Fruit fly (Drosophila melanogaster) whole organism, embryonic: ENCODE results near the gene RpL13.

Experiments
- BEAF-32 ChIP-seq: fragments of 200-800 bp; sonication (Bioruptor generic); optimal IDR thresholded peaks from 3 replicates; lab custom pipeline; 2017; ENCODE audit warnings: missing biosample characterization, missing genetic modification characterization, mild to moderate bottlenecking, moderate library complexity, missing genetic modification reagents
- CG10209 ChIP-seq: fragments of 200-800 bp; sonication (Bioruptor generic); optimal IDR thresholded peaks from 3 replicates; lab custom pipeline; 2017; ENCODE audit warnings: missing biosample characterization, mild to moderate bottlenecking, missing genetic modification characterization, missing genetic modification reagents
- CG10431 ChIP-seq: fragments of 200-800 bp; sonication (Bioruptor generic); optimal IDR thresholded peaks from 3 replicates; lab custom pipeline; 2018; ENCODE audit warnings: missing biosample characterization, mild to moderate bottlenecking, missing genetic modification characterization
- CG11504 ChIP-seq: fragments of 200-800 bp; sonication (Bioruptor generic); optimal IDR thresholded peaks from 3 replicates; lab custom pipeline; 2019; ENCODE audit warnings: missing biosample characterization, mild to moderate bottlenecking, missing genetic modification characterization, moderate library complexity
- CG11695 ChIP-seq: fragments of 200-800 bp; sonication (Bioruptor generic); IDR thresholded peaks from 3 replicates; pipeline ENCODE4 v1.3.6; 2022; ENCODE audit warnings: missing biosample characterization, missing genetic modification characterization
- CG12299 ChIP-seq: fragments of 200-800 bp; sonication (Bioruptor generic); optimal IDR thresholded peaks from 2 replicates; lab custom pipeline; 2018; ENCODE audit warnings: missing biosample characterization, mild to moderate bottlenecking, missing genetic modification characterization
- CG12744 ChIP-seq: fragments of 200-800 bp; sonication (Bioruptor generic); optimal IDR thresholded peaks from 2 replicates; lab custom pipeline; 2016; ENCODE audit warnings: missing biosample characterization, missing genetic modification characterization
- CG13287 ChIP-seq: fragments of 200-800 bp; sonication (Bioruptor generic); IDR thresholded peaks from 2 replicates; pipeline ENCODE4 v1.3.6; 2022; ENCODE audit warnings: missing biosample characterization, missing genetic modification characterization; ENCODE audit not compliant: partially characterized antibody
- CG13424 ChIP-seq: fragments of 200-800 bp; sonication (Bioruptor generic); optimal IDR thresholded peaks from 2 replicates; lab custom pipeline; 2019; ENCODE audit warnings: missing biosample characterization, mild to moderate bottlenecking, missing genetic modification characterization, moderate library complexity
- CG14441 ChIP-seq: fragments of 200-800 bp; sonication (Bioruptor generic); IDR thresholded peaks from 2 replicates; pipeline ENCODE4 v1.3.6; 2022; ENCODE audit warnings: missing biosample characterization, missing genetic modification characterization
- CG17328 ChIP-seq: fragments of 200-800 bp; sonication (Bioruptor generic); IDR thresholded peaks from 2 replicates; pipeline ENCODE4 v1.3.6; 2022; ENCODE audit warnings: missing biosample characterization, missing genetic modification characterization
- CG17361 ChIP-seq: fragments of 200-800 bp; sonication (Bioruptor generic); IDR thresholded peaks from 3 replicates; pipeline ENCODE4 v1.3.6; 2022; ENCODE audit warnings: missing biosample characterization, missing genetic modification characterization
- CG1792 ChIP-seq: fragments of 200-800 bp; sonication (Bioruptor generic); optimal IDR thresholded peaks from 2 replicates; lab custom pipeline; 2016; ENCODE audit warnings: missing biosample characterization, missing genetic modification characterization
- CG18011 ChIP-seq: fragments of 200-800 bp; sonication (Bioruptor generic); optimal IDR thresholded peaks from 2 replicates; lab custom pipeline; 2017; ENCODE audit warnings: missing biosample characterization, missing genetic modification characterization, mild to moderate bottlenecking, moderate library complexity, missing genotype
- CG30020 ChIP-seq: fragments of 200-800 bp; optimal IDR thresholded peaks from 2 replicates; lab custom pipeline; 2019; ENCODE audit warnings: missing biosample characterization, mild to moderate bottlenecking, missing genetic modification characterization, moderate library complexity
- CG30403 ChIP-seq: fragments of 200-800 bp; sonication (Bioruptor generic); optimal IDR thresholded peaks from 3 replicates; lab custom pipeline; 2016; ENCODE audit warnings: missing biosample characterization, missing genetic modification characterization
- CG31388 ChIP-seq: fragments of 200-800 bp; sonication (Bioruptor generic); optimal IDR thresholded peaks from 2 replicates; lab custom pipeline; 2016; ENCODE audit warnings: missing biosample characterization, missing genetic modification characterization
- CG6272 ChIP-seq: fragments of 200-800 bp; sonication (Bioruptor generic); IDR thresholded peaks from 2 replicates; pipeline ENCODE4 v1.3.6; 2022; ENCODE audit warnings: missing biosample characterization, missing genetic modification characterization
- CG6683 ChIP-seq: fragments of 200-800 bp; sonication (Bioruptor generic); optimal IDR thresholded peaks from 2 replicates; lab custom pipeline; 2017; ENCODE audit warnings: missing biosample characterization, mild to moderate bottlenecking, missing genetic modification characterization, missing genetic modification reagents
- CG7987 ChIP-seq: fragments of 200-800 bp; sonication (Bioruptor generic); optimal IDR thresholded peaks from 2 replicates; lab custom pipeline; 2018; ENCODE audit warnings: missing biosample characterization, mild to moderate bottlenecking, missing genetic modification characterization, moderate library complexity
- CG9817 ChIP-seq: fragments of 200-800 bp; sonication (Bioruptor generic); optimal IDR thresholded peaks from 2 replicates; lab custom pipeline; 2018; ENCODE audit warnings: missing biosample characterization, mild to moderate bottlenecking, missing genetic modification characterization, moderate library complexity
- CkIIα-i1 ChIP-seq: fragments of 200-800 bp; sonication (Bioruptor generic); IDR thresholded peaks from 2 replicates; pipeline ENCODE4 v1.3.6; 2022; ENCODE audit warnings: missing biosample characterization, missing genetic modification characterization
- Dref ChIP-seq: fragments of 200-800 bp; sonication (Bioruptor generic); IDR thresholded peaks from 2 replicates; pipeline ENCODE4 v1.3.6; 2022; ENCODE audit warnings: missing biosample characterization, missing genetic modification characterization
- E2f1 ChIP-seq: fragments of 200-800 bp; sonication (Bioruptor generic); IDR thresholded peaks from 2 replicates; pipeline ENCODE4 v1.3.6; 2022; ENCODE audit warnings: missing biosample characterization, missing genetic modification characterization
- E2f2 ChIP-seq: fragments of 200-800 bp; sonication (Bioruptor generic); IDR thresholded peaks from 2 replicates; pipeline ENCODE4 v1.3.6; 2022; ENCODE audit warnings: missing biosample characterization, missing genetic modification characterization
- Eip74EF ChIP-seq, 2 experiments: fragments of 200-800 bp in 1 of 2; fragments of >200 bp in 1 of 2; sonication (Bioruptor generic) in 1 of 2; optimal IDR thresholded peaks; 2 replicates each; lab custom pipeline; 2017 to 2019; ENCODE audit warnings: missing biosample characterization in 2 of 2, missing genetic modification characterization in 2 of 2, mild to moderate bottlenecking in 1 of 2, moderate library complexity in 1 of 2
- Ets97D ChIP-seq: fragments of 200-800 bp; sonication (Bioruptor generic); optimal IDR thresholded peaks from 3 replicates; lab custom pipeline; 2016; ENCODE audit warnings: missing biosample characterization, missing genetic modification characterization
- Hsf ChIP-seq: fragments of 200-800 bp; sonication (Bioruptor generic); optimal IDR thresholded peaks from 3 replicates; lab custom pipeline; 2016; ENCODE audit warnings: missing biosample characterization, missing genetic modification characterization
- Kr ChIP-seq: fragments of 200-800 bp; sonication (Bioruptor generic); optimal IDR thresholded peaks from 2 replicates; lab custom pipeline; 2017; ENCODE audit warnings: missing biosample characterization, mild to moderate bottlenecking, missing genetic modification characterization
- Med ChIP-seq: fragments of 200-800 bp; sonication (Bioruptor generic); peaks from one replicate; lab custom pipeline; 2016; ENCODE audit warnings: missing biosample characterization, missing genetic modification characterization, mild to moderate bottlenecking, inconsistent platforms, moderate library complexity
- Nf-YB ChIP-seq: fragments of 200-800 bp; sonication (Bioruptor generic); optimal IDR thresholded peaks from 3 replicates; lab custom pipeline; 2019; ENCODE audit warnings: missing biosample characterization, mild to moderate bottlenecking, missing genetic modification characterization, moderate library complexity
- Six4 ChIP-seq: fragments of 200-800 bp; sonication (Bioruptor generic); optimal IDR thresholded peaks from 2 replicates; lab custom pipeline; 2016; ENCODE audit warnings: missing biosample characterization, missing genetic modification characterization
- Spps ChIP-seq: fragments of 200-800 bp; sonication (Bioruptor generic); optimal IDR thresholded peaks from 2 replicates; lab custom pipeline; 2018; ENCODE audit warnings: missing biosample characterization, mild to moderate bottlenecking, missing genetic modification characterization
- bsh ChIP-seq, 2 experiments: fragments of 200-800 bp; sonication (Bioruptor generic); optimal IDR thresholded peaks; 2 replicates each; lab custom pipeline; 2017 to 2018; ENCODE audit warnings: mild to moderate bottlenecking in 2 of 2, missing biosample characterization in 2 of 2, missing genetic modification characterization in 2 of 2, moderate library complexity in 1 of 2
- cg ChIP-seq: fragments of 200-800 bp; sonication (Bioruptor generic); optimal IDR thresholded peaks from 3 replicates; lab custom pipeline; 2019; ENCODE audit warnings: missing biosample characterization, mild to moderate bottlenecking, missing genetic modification characterization, moderate library complexity
- chinmo ChIP-seq: fragments of 200-800 bp; sonication (Bioruptor generic); IDR thresholded peaks from 4 replicates; pipeline ENCODE4 v1.3.6; 2022; ENCODE audit warnings: missing biosample characterization, missing genetic modification characterization; ENCODE audit not compliant: partially characterized antibody
- chm ChIP-seq: fragments of 200-800 bp; sonication (Bioruptor generic); IDR thresholded peaks from 2 replicates; pipeline ENCODE4 v1.3.6; 2022; ENCODE audit warnings: missing biosample characterization, missing genetic modification characterization
- corto ChIP-seq: fragments of 200-800 bp; sonication (Bioruptor generic); optimal IDR thresholded peaks from 2 replicates; lab custom pipeline; 2016; ENCODE audit warnings: missing biosample characterization, mild to moderate bottlenecking, missing genetic modification characterization, moderate library complexity
- ems ChIP-seq: fragments of 200-800 bp; sonication (Bioruptor generic); optimal IDR thresholded peaks from 3 replicates; lab custom pipeline; 2016; ENCODE audit warnings: missing biosample characterization, missing genetic modification characterization
- eyg ChIP-seq: fragments of 200-800 bp; sonication (Bioruptor generic); optimal IDR thresholded peaks from 3 replicates; lab custom pipeline; 2016; ENCODE audit warnings: missing biosample characterization, missing genetic modification characterization
- inv ChIP-seq: fragments of 200-800 bp; sonication (Bioruptor generic); IDR thresholded peaks from 2 replicates; pipeline ENCODE4 v1.3.6; 2022; ENCODE audit warnings: missing biosample characterization, missing genetic modification characterization; ENCODE audit not compliant: partially characterized antibody
- klu ChIP-seq: fragments of 200-800 bp; sonication (Bioruptor generic); IDR thresholded peaks from 2 replicates; pipeline ENCODE4 v1.3.6; 2022; ENCODE audit warnings: missing biosample characterization, missing genetic modification characterization
- pfk ChIP-seq: fragments of 200-800 bp; sonication (Bioruptor generic); optimal IDR thresholded peaks from 2 replicates; lab custom pipeline; 2018; ENCODE audit warnings: missing biosample characterization, mild to moderate bottlenecking, missing genetic modification characterization, moderate library complexity
- sens ChIP-seq: fragments of 200-800 bp; sonication (Bioruptor generic); peaks from one replicate; lab custom pipeline; 2016; ENCODE audit warnings: missing biosample characterization, missing genetic modification characterization
- trem ChIP-seq: fragments of 200-800 bp; optimal IDR thresholded peaks from 3 replicates; lab custom pipeline; 2019; ENCODE audit warnings: missing biosample characterization, mild to moderate bottlenecking, missing genetic modification characterization, moderate library complexity
- twi ChIP-seq: fragments of 200-800 bp; optimal IDR thresholded peaks from 2 replicates; lab custom pipeline; 2019; ENCODE audit warnings: missing biosample characterization, mild to moderate bottlenecking, missing genetic modification characterization, moderate library complexity
- tx ChIP-seq: fragments of 200-800 bp; sonication (Bioruptor generic); optimal IDR thresholded peaks from 2 replicates; lab custom pipeline; 2016; ENCODE audit warnings: missing biosample characterization, missing genetic modification characterization

The RpL13 gene

DNA sequence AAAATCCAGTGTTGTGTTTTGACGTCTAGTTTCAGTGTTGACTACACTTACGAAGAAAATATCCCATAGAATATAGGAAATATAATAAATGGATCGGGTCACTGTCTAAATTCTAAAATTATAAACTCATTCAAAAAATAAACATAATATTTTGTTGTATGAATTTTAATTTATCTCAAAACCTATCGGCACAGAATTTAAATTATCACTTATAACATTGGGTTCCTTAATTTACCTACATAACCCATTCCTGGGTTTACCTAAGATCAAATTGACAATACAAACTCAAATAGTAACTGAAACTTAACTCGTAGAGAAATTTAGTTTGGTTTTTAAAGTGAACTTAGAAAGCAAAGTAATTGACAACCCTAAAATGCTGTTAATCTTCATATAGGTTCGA is 29.4 kb downstream of the RpL13 start (continued):
- peak; percentile 9 for TF ChIP-seq CG10431
- peak; percentile 22 for TF ChIP-seq CG30403
- peak; percentile 6 for TF ChIP-seq CG10209 (GFP tag; lab: Kevin White, UChicago)
- TF ChIP-seq CG13424, result peak; percentile 21
- peak; percentile 60 for TF ChIP-seq trem (tag; lab: Kevin White, UChicago)
- peak; percentile 14 for TF ChIP-seq BEAF-32
- peak; percentile 48; the same call in 1 of the 3 replicates for TF ChIP-seq CG17361 (GFP tag; lab: Robert Waterston, UW)
- peak in 1 of 2 experiments; percentile 23 for TF ChIP-seq bsh (GFP tag; optimal IDR thresholded peaks at IDR 0.05; lab: Kevin White, UChicago)

DNA sequence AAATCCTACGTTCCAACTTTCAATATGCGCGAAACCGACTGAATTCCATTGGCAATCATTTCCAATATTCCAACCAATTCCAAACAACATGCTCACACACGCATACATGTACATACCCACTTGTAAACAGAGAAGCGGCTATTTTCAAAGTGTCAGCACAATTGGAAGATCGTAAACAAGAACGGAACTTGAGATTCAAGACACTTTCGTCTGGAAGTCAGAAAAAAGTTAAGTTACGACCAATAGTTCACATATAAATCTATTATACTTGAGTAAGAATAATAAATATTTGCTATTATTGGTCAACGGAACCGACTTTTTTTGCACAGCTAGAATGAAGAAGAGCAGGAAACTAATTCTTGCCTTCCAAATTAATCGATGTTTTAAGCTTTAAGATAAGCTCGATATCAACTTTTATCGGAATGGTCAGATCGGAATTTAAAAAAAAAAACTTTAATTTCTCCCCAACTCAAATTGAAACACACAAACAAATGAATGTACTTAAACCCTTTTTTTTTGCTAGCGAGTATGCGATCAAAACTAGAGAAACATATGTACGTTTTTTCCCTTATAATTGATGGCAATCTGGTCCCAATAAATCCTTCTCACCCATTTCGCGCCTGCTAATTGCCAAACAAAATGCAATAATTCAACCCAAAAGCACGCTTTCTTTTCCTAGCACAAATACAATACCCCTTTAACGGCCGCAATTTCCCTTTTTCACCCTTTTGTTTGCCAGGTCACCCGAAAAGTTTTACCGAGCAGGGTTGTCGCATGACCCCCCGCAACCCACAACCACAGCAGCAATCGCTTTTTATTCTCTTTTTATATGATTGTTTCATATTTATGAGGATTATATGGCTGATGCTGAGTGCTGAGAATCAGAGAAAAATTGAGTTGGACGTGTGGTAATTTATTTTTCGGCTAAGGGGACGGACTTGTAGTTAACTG is 35.6 kb downstream of the RpL13 start, which contains the start of the genes CG31875 and SoYb:
TSS of gene CG31875 (minus strand) at position 329 of the 951 bp plus-strand sequence.
TSS of gene SoYb (minus strand) at position 329 of the 951 bp plus-strand sequence.
- TF ChIP-seq CkIIα-i1 (GFP tag; lab: Robert Waterston, UW) (no peak), chm (GFP tag; lab: Robert Waterston, UW) (no peak), CG6683 (GFP tag; lab: Kevin White, UChicago) (no peak), E2f1 (GFP tag; lab: Robert Waterston, UW) (no peak), Kr (GFP tag; lab: Kevin White, UChicago) (peak; percentile 39), Ets97D (peak; percentile 9), Med (GFP tag; lab: Kevin White, UChicago) (peak; percentile 13), ems (GFP tag; lab: Kevin White, UChicago) (no peak), Dref (GFP tag; lab: Robert Waterston, UW) (peak; percentile 51), eyg (no peak), corto (GFP tag; lab: Kevin White, UChicago) (peak; percentile 5), tx (GFP tag; lab: Kevin White, UChicago) (no peak), CG30020 (no peak), CG9817 (tag; lab: Kevin White, UChicago) (no peak), CG14441 (no peak), pfk (no peak), Six4 (no peak), chinmo (GFP tag; lab: Robert Waterston, UW) (no peak), Eip74EF (GFP tag; optimal IDR thresholded peaks at IDR 0.05; lab: Kevin White, UChicago) (peak in 1 of 2 experiments; percentile 25), Nf-YB (GFP tag; lab: Kevin White, UChicago) (no peak), CG18011 (GFP tag; lab: Kevin White, UChicago) (no peak), CG1792 (GFP tag; lab: Kevin White, UChicago) (no peak), CG11695 (GFP tag; lab: Robert Waterston, UW) (no peak), CG13287 (no peak), CG11504 (tag; lab: Kevin White, UChicago) (no peak), cg (GFP tag; lab: Kevin White, UChicago) (peak; percentile 39), Spps (no peak), klu (no peak), CG12299 (tag; lab: Kevin White, UChicago) (no peak), CG17328 (GFP tag; lab: Robert Waterston, UW) (0 out of 2 replicates have a peak, but pooled peaks have one; percentile 9), CG31388 (GFP tag; lab: Kevin White, UChicago) (no peak), sens (no peak), inv (GFP tag; lab: Robert Waterston, UW) (no peak), CG6272 (GFP tag; lab: Robert Waterston, UW) (no peak), CG7987 (peak; percentile 29), twi (tag; lab: Kevin White, UChicago) (no peak), CG12744 (GFP tag; lab: Kevin White, UChicago) (no peak), E2f2 (GFP tag; lab: Robert Waterston, UW) (0 out of 2 replicates have a peak, but pooled peaks have one; percentile 34), Hsf (GFP tag; lab: Kevin White, UChicago) (no peak)
